Worm (Caenorhabditis elegans): Measurements from ENCODE around the gene sss-1.

Gene sss-1

DNA sequence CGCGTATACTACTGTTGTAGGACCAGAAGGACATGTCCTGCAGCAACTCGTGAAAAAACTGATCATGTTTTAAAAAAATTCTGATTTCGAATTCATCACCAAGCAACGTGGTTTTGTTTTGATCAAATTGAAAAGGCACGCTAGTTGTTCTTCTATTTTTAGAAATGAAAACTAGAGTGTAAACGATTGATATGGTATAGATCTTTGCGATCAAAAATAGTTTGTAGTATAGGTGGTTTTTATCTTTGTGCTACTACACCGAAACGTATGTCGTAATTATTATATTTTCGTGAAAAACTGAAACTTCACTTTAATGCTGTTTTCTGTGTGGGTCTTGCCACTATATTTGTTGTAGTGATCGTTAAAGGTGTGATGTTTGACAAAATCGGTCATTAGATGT is 26.7 kb downstream of the sss-1 start:
- TF ChIP-seq eyg-1 (tag; optimal IDR thresholded peaks at IDR 0.05) (no peak), fkh-10 (GFP tag; optimal IDR thresholded peaks at IDR 0.05) (no peak), F13H6.1 (tag; optimal IDR thresholded peaks at IDR 0.05) (no peak), nfya-1 (tag; optimal IDR thresholded peaks at IDR 0.05) (no peak), ceh-14 (tag; optimal IDR thresholded peaks at IDR 0.05) (no peak), tbx-2 (tag; optimal IDR thresholded peaks at IDR 0.05) (no peak), ceh-45 (GFP tag; IDR thresholded peaks at IDR 0.05) (no peak), gmeb-2 (tag; optimal IDR thresholded peaks at IDR 0.05) (no peak), elt-2 (tag; optimal IDR thresholded peaks at IDR 0.05) (no peak), lin-11 (tag; optimal IDR thresholded peaks at IDR 0.05) (no peak), unc-42 (tag; optimal IDR thresholded peaks at IDR 0.05) (no peak), fkh-6 (tag; optimal IDR thresholded peaks at IDR 0.05) (no peak), pax-1 (tag; optimal IDR thresholded peaks at IDR 0.05) (no peak), ceh-24 (tag; optimal IDR thresholded peaks at IDR 0.05) (no peak), mec-3 (tag; optimal IDR thresholded peaks at IDR 0.05; ENCODE audit: borderline replicate concordance) (no peak), unc-3 (GFP tag; conservative IDR thresholded peaks at IDR 0.05) (no peak), unc-3 (tag; optimal IDR thresholded peaks at IDR 0.05) (no peak), ceh-22 (tag; optimal IDR thresholded peaks at IDR 0.05) (no peak), syd-9 (tag; optimal IDR thresholded peaks at IDR 0.05) (no peak), tbx-7 (tag; optimal IDR thresholded peaks at IDR 0.05) (no peak)

DNA sequence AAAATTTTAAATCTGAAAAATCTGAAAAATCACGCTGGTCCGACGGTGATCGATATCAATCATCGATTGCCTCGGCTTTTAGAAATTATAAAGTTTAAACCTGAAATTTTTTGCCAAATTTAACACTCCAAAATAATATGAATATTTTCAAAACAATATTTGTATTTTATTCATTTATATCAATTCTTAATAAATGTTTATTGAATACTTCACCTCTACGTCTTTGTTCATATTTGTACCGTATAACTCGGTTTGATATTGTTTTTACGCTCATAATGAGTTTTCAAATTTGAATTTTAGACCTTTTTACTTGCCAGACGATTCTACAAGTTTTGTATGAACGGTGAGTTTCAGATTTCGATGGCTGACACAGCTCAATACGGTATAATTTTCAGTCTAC is 28.8 kb downstream of the sss-1 start, which contains the start of the genes K07F5.15 and K07F5.22:
TSS of gene K07F5.15 (plus strand) at position 301 of the 400 bp plus-strand sequence.
TSS of gene K07F5.22 (plus strand) at position 301 of the 400 bp plus-strand sequence.
- TF ChIP-seq unc-55 (GFP tag; optimal IDR thresholded peaks at IDR 0.05), result no peak
- no peak for TF ChIP-seq ama-1 (optimal IDR thresholded peaks at IDR 0.05)
- no peak for TF ChIP-seq lin-11 (tag; optimal IDR thresholded peaks at IDR 0.05)
- TF ChIP-seq tbx-2 (tag; optimal IDR thresholded peaks at IDR 0.05), result no peak
- TF ChIP-seq syd-9 (tag; optimal IDR thresholded peaks at IDR 0.05), result no peak
- no peak for TF ChIP-seq ceh-9 (tag; optimal IDR thresholded peaks at IDR 0.05)

DNA sequence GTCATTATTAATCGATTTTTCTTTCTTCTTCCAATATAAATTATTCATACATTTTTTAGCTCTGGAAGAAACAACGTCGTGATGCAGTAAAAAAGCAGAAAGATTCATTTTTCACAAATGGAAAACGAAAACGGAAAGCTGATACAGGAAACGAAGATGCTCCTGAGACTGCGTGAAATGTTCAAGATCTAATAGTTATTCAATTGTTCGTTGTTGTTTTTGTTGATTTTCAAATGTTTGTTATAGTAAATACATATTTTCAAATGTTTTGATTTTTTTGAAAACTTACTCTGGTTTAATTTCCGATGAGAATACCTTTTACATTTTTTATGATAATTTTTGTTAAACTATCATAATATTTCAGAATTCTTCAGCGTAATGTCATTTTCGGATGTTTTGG is 29.7 kb downstream of the sss-1 start, which contains the start of gene K07F5.16:
TSS of gene K07F5.16 (plus strand) at position 301 of the 400 bp plus-strand sequence.
- TF ChIP-seq npax-4 (tag; optimal IDR thresholded peaks at IDR 0.05), result no peak

DNA sequence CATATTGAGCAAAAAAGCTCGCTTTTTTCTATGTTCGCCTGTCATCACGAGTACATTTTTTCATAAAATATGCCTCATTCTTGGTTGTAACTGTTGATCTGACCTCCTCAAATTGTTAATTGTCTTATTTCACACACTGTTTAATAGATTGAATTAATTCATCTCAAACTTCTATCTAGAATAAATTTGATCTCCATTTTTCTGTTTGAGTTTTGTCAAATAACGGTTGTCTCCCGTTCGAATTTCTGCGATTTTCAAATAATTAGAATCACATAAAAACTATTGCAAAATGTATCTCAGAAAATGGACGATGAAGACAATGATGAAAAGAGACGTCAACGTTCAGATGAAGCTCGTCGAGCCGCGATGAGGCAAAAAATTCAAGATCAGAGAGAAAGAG is 31.6 kb downstream of the sss-1 start, which contains the start of gene K07F5.14:
TSS of gene K07F5.14 (plus strand) at position 301 of the 400 bp plus-strand sequence.
- TF ChIP-seq ets-4 (tag; optimal IDR thresholded peaks at IDR 0.05) (no peak), zip-5 (tag; optimal IDR thresholded peaks at IDR 0.05) (no peak), che-1 (tag; optimal IDR thresholded peaks at IDR 0.05) (no peak), hlh-30 (tag; optimal IDR thresholded peaks at IDR 0.05; ENCODE audit: insufficient read depth) (no peak), pha-2 (tag; optimal IDR thresholded peaks at IDR 0.05) (no peak), C08G9.2 (tag; optimal IDR thresholded peaks at IDR 0.05) (no peak)

DNA sequence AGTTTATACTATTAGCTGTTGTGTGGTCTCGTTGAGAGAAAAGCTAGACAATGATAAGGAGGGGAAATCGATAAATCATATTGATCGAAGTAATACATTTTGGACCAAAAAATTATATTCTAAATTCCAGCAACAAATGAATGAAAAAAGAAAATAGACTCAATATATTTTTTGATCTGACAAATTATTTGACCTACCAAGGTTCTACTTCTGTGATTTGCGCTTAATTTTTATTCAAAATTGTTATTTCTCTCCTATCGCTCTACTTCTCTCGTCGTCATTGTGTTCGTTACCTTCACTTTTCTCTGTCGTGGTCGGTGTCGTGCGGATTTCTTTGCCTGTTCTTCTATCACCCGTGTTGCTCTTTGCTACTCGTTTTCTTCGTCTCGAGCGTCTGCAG is 34.6 kb downstream of the sss-1 start:
- TF ChIP-seq rnt-1 (tag; optimal IDR thresholded peaks at IDR 0.05) (no peak), ceh-34 (tag; optimal IDR thresholded peaks at IDR 0.05) (no peak), dmd-4 (tag; optimal IDR thresholded peaks at IDR 0.05; ENCODE audit: borderline replicate concordance) (no peak), ttx-3 (tag; optimal IDR thresholded peaks at IDR 0.05) (no peak), ceh-18 (tag; optimal IDR thresholded peaks at IDR 0.05) (no peak), lim-6 (tag; optimal IDR thresholded peaks at IDR 0.05) (no peak)
